Fruit fly (Drosophila melanogaster): ENCODE measurements around the gene Miro.

Gene Miro

DNA sequence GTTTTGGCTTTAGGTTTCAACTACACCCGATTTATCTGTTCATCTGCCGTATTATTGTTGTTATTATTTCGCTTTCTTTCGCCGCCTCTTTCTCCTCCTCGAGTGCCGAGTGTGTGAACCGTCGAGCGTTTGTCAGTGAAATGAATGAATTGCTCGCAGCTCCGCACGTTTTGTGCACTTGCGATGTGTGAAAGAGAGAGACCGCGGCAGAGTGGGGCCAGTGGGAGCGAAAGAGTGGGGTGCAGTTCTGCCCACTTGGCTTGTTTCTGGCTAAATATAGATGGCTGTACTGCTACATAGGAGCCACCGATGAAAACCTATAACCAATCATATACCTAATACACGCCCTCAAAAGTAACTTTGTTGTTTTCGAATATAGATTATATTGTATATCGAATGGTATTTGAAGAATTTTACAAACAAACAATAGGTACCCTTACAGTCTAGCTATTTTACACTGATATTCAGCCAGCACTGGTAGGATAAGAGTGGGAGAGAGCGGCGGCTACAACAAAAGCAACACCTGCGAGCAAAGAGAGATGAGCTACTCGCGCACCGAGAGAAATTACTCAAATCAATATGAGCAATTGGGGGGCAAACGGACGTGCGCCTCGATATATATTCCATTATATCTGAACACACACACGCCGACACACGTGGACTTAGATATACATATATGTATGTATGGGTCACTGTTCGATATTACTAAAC lies 32.0 kb downstream of the Miro start (continued):
- no peak for TF ChIP-seq CG12391 (tag; optimal IDR thresholded peaks at IDR 0.05)
- no peak for TF ChIP-seq luna (GFP tag; optimal IDR thresholded peaks at IDR 0.05)
- no peak for TF ChIP-seq CG33213 (GFP tag; optimal IDR thresholded peaks at IDR 0.05)
- TF ChIP-seq p53 (GFP tag; optimal IDR thresholded peaks at IDR 0.05) = no peak
- TF ChIP-seq Oli (tag; optimal IDR thresholded peaks at IDR 0.05) = peak; percentile 7
- TF ChIP-seq dan (GFP tag; IDR thresholded peaks at IDR 0.05) = no peak
- no peak for TF ChIP-seq CG5953 (GFP tag; IDR thresholded peaks at IDR 0.05)
- TF ChIP-seq CG15601 (tag; optimal IDR thresholded peaks at IDR 0.05) = no peak
- TF ChIP-seq CG14860 (GFP tag; IDR thresholded peaks at IDR 0.05; ENCODE audit: partially characterized antibody) = no peak
- TF ChIP-seq Rfx (GFP tag; IDR thresholded peaks at IDR 0.05) = peak; percentile 47
- TF ChIP-seq Mes4 (GFP tag; optimal IDR thresholded peaks at IDR 0.05) = no peak
- TF ChIP-seq CG8924 (tag; optimal IDR thresholded peaks at IDR 0.05) = no peak
- no peak for TF ChIP-seq CG18619 (GFP tag; optimal IDR thresholded peaks at IDR 0.05)
- TF ChIP-seq CG7271 (tag; optimal IDR thresholded peaks at IDR 0.05) = no peak
- TF ChIP-seq HHEX (GFP tag; optimal IDR thresholded peaks at IDR 0.05) = peak; percentile 32
- no peak for TF ChIP-seq CG10565 (GFP tag; optimal IDR thresholded peaks at IDR 0.05)
- TF ChIP-seq eve (GFP tag; optimal IDR thresholded peaks at IDR 0.05) = no peak
- no peak for TF ChIP-seq CG17612 (GFP tag; IDR thresholded peaks at IDR 0.05)
- no peak for TF ChIP-seq E2f2 (GFP tag; IDR thresholded peaks at IDR 0.05)
- TF ChIP-seq CG6175 (GFP tag; IDR thresholded peaks at IDR 0.05) = no peak
- TF ChIP-seq cad (GFP tag; optimal IDR thresholded peaks at IDR 0.05) = no peak
- TF ChIP-seq gsb (GFP tag; IDR thresholded peaks at IDR 0.05) = no peak
- no peak for TF ChIP-seq Rx (GFP tag; IDR thresholded peaks at IDR 0.05)
- no peak for TF ChIP-seq CG12071 (GFP tag; optimal IDR thresholded peaks at IDR 0.05)
- no peak for TF ChIP-seq CG6765 (GFP tag; optimal IDR thresholded peaks at IDR 0.05)
- TF ChIP-seq lola (GFP tag; optimal IDR thresholded peaks at IDR 0.05) = no peak
- TF ChIP-seq row (GFP tag; IDR thresholded peaks at IDR 0.05) = peak; percentile 94
- TF ChIP-seq CG8765 (GFP tag; IDR thresholded peaks at IDR 0.05) = 0 out of 2 replicates have a peak, but pooled peaks have one; percentile 7
- TF ChIP-seq CG31224 (GFP tag; IDR thresholded peaks at IDR 0.05) = no peak
- TF ChIP-seq Hr51 (GFP tag; optimal IDR thresholded peaks at IDR 0.05) = peak in 1 of 2 experiments; percentile 11
- TF ChIP-seq ken (GFP tag; IDR thresholded peaks at IDR 0.05) = peak; percentile 48; the same call in 1 of the 3 replicates
- no peak for TF ChIP-seq Blimp-1 (GFP tag; optimal IDR thresholded peaks at IDR 0.05)
- no peak for TF ChIP-seq CG6254 (GFP tag; optimal IDR thresholded peaks at IDR 0.05)
- TF ChIP-seq sens-2 (GFP tag; IDR thresholded peaks at IDR 0.05) = peak; percentile 33; the same call in 1 of the 2 replicates
- no peak for TF ChIP-seq TFAM (GFP tag; optimal IDR thresholded peaks at IDR 0.05)
- no peak for TF ChIP-seq Ravus (GFP tag; IDR thresholded peaks at IDR 0.05)
- peak; percentile 25; the same call in 1 of the 2 replicates for TF ChIP-seq klu (GFP tag; IDR thresholded peaks at IDR 0.05)
- peak; percentile 2 for TF ChIP-seq nmo (GFP tag; optimal IDR thresholded peaks at IDR 0.05)
- TF ChIP-seq CG2202 (tag; optimal IDR thresholded peaks at IDR 0.05) = no peak
- no peak for TF ChIP-seq prd (optimal IDR thresholded peaks at IDR 0.05)
- no peak for TF ChIP-seq prd (GFP tag; IDR thresholded peaks at IDR 0.05)
- 0 out of 2 replicates have a peak, but pooled peaks have one; percentile 29 for TF ChIP-seq Atf6 (GFP tag; IDR thresholded peaks at IDR 0.05)
- peak; percentile 38; the same call in 1 of the 2 replicates for TF ChIP-seq lmd (GFP tag; IDR thresholded peaks at IDR 0.05)
- TF ChIP-seq emc (GFP tag; optimal IDR thresholded peaks at IDR 0.05) = no peak
- 0 out of 3 replicates have a peak, but pooled peaks have one; percentile 25 for TF ChIP-seq CG34224 (GFP tag; IDR thresholded peaks at IDR 0.05; ENCODE audit: partially characterized antibody)
- TF ChIP-seq CG1602 (GFP tag; optimal IDR thresholded peaks at IDR 0.05) = no peak
- peak; percentile 3 for TF ChIP-seq CG14710 (tag; optimal IDR thresholded peaks at IDR 0.05)
- TF ChIP-seq ato (GFP tag; IDR thresholded peaks at IDR 0.05; ENCODE audit: partially characterized antibody) = no peak
- TF ChIP-seq CG18011 (GFP tag; optimal IDR thresholded peaks at IDR 0.05) = no peak
- no peak for TF ChIP-seq bigmax (GFP tag; optimal IDR thresholded peaks at IDR 0.05)

Data from whole organism, embryonic.